Worm (Caenorhabditis elegans) whole organism, L4/young adult: ENCODE results near the gene nduf-9.

Experiments
- W03F9.2 ChIP-seq: fragments of 150-350 bp; optimal IDR thresholded peaks from 2 replicates; lab custom pipeline; 2014; ENCODE audit warnings: missing biosample characterization, missing genetic modification characterization
- him-1 ChIP-seq: sonication (generic microtip); optimal IDR thresholded peaks from 2 replicates; lab custom pipeline; 2016; ENCODE audit warnings: missing genotype, missing genetic modification reagents, missing genetic modification characterization, missing compliant biosample characterization

- no peak for TF ChIP-seq W03F9.2 (tag; lab: Kevin White, UChicago)
- TF ChIP-seq him-1 (tag; lab: Kevin White, UChicago) = no peak
Measured at ce11 chrIII:3255575-3255974, 7.2 kb upstream of the nduf-9 start, which contains the start of gene Y53G8AM.4.
